Worm (Caenorhabditis elegans) whole organism, early embryonic: ENCODE data around the gene fem-1.

Experiments
- B0310.2 ChIP-seq: sonication (generic microtip); optimal IDR thresholded peaks from 2 replicates; lab custom pipeline; 2016; ENCODE audit warnings: mild to moderate bottlenecking, missing genetic modification characterization, missing compliant biosample characterization
- F13C5.2 ChIP-seq: sonication (generic microtip); optimal IDR thresholded peaks from 2 replicates; lab custom pipeline; 2017; ENCODE audit warnings: mild to moderate bottlenecking, missing genetic modification characterization, inconsistent platforms, missing compliant biosample characterization
- aly-1 ChIP-seq: sonication (generic microtip); optimal IDR thresholded peaks from 2 replicates; lab custom pipeline; 2016; ENCODE audit warnings: missing genetic modification characterization, missing compliant biosample characterization
- ama-1 ChIP-seq: fragments of 150-350 bp; optimal IDR thresholded peaks from 2 replicates; lab custom pipeline; 2014
- ceh-13 ChIP-seq: fragments of 200-800 bp; sonication (Bioruptor generic); optimal IDR thresholded peaks from 2 replicates; lab custom pipeline; 2018; ENCODE audit warnings: mild to moderate bottlenecking, missing genetic modification characterization, missing compliant biosample characterization
- ceh-36 ChIP-seq: sonication (generic microtip); optimal IDR thresholded peaks from 2 replicates; lab custom pipeline; 2016; ENCODE audit warnings: missing genetic modification characterization, inconsistent platforms, missing compliant biosample characterization
- ets-7 ChIP-seq: sonication (generic microtip); optimal IDR thresholded peaks from 2 replicates; lab custom pipeline; 2016; ENCODE audit warnings: missing genotype, missing genetic modification characterization, missing compliant biosample characterization
- flt-1 ChIP-seq: fragments of 200-800 bp; sonication (Bioruptor generic); IDR thresholded peaks from 2 replicates; pipeline ENCODE4 v1.3.6; 2022; ENCODE audit warnings: missing genetic modification characterization, missing compliant biosample characterization
- hmbx-1 ChIP-seq: sonication (generic microtip); optimal IDR thresholded peaks from 2 replicates; lab custom pipeline; 2016; ENCODE audit warnings: mild to moderate bottlenecking, missing genetic modification characterization, missing compliant biosample characterization
- hmg-4 ChIP-seq: fragments of 200-800 bp; sonication (Bioruptor generic); optimal IDR thresholded peaks from 2 replicates; lab custom pipeline; 2018; ENCODE audit warnings: mild to moderate bottlenecking, missing genetic modification characterization, missing compliant biosample characterization
- hnd-1 ChIP-seq: sonication (generic microtip); optimal IDR thresholded peaks from 2 replicates; lab custom pipeline; 2016; ENCODE audit warnings: missing genetic modification characterization, missing compliant biosample characterization
- pes-1 ChIP-seq: fragments of 200-800 bp; sonication (Bioruptor generic); IDR thresholded peaks from 2 replicates; pipeline ENCODE4 v1.3.6; 2022; ENCODE audit warnings: missing genetic modification reagents, missing genetic modification characterization, missing compliant biosample characterization
- scrt-1 ChIP-seq: fragments of 200-800 bp; sonication (Bioruptor generic); IDR thresholded peaks from 2 replicates; pipeline ENCODE4 v1.3.6; 2022; ENCODE audit warnings: missing genetic modification characterization, missing compliant biosample characterization
- sea-1 ChIP-seq: fragments of 200-800 bp; sonication (Bioruptor generic); conservative IDR thresholded peaks from 2 replicates; pipeline ENCODE4 v1.3.6; 2022; ENCODE audit warnings: missing genetic modification characterization, missing compliant biosample characterization
- tbx-11 ChIP-seq: fragments of 200-800 bp; sonication (Bioruptor generic); IDR thresholded peaks from 2 replicates; pipeline ENCODE4 v1.3.6; 2022; ENCODE audit warnings: missing genetic modification characterization, missing compliant biosample characterization
- tbx-37 ChIP-seq: fragments of 200-800 bp; sonication (Bioruptor generic); conservative IDR thresholded peaks from 2 replicates; pipeline ENCODE4 v1.3.6; 2022; ENCODE audit warnings: missing genetic modification reagents, missing genetic modification characterization, missing compliant biosample characterization
- tra-4 ChIP-seq: sonication (generic microtip); optimal IDR thresholded peaks from 2 replicates; lab custom pipeline; 2017; ENCODE audit warnings: missing genetic modification characterization, missing compliant biosample characterization

fem-1 gene

DNA sequence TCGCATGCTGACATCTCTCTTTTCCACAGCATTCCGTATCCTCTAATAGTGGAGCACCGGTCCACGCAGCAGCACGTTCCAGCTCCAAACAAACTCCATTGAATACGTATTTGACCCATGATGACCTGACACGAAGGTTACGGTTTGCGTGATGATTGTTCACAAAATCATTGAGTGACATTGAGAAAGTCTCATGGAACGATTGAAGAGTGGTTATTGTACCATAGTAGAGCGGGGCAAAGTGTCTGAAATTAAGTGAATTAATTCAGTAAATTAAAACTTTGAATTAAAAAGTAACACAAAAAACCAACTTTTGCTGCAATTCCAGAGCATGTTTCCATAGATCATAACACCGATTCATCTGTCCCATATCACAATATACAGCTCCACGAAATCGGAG is 3.2 kb downstream of the fem-1 start:
- TF ChIP-seq hnd-1 (tag; lab: Kevin White, UChicago): no peak
- no peak for TF ChIP-seq sea-1 (GFP tag; lab: Robert Waterston, UW)
- no peak for TF ChIP-seq hmbx-1 (tag; lab: Kevin White, UChicago)

DNA sequence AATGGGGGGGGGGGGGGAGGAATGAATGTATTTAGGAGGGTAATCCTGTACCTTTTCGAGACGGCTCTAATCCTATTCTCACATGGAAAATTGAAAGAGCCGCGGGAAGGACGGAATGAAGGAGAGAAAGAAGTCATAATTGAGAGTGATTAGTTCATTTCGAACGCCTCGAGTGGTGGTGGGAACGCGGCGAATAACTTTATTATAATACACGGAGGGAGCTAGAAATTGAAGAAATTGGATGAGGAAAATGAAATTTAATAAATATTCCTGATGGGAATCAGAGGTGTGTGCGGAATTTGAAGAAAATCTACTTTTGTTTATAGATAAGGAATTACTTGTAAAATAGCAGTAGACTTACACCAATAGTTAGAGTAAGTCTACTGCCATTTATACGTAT is 4.2 kb downstream of the fem-1 start:
- TF ChIP-seq ceh-13 (no peak), tra-4 (tag; lab: Kevin White, UChicago) (no peak), hmg-4 (GFP tag; lab: Kevin White, UChicago) (no peak), pes-1 (GFP tag; lab: Robert Waterston, UW) (no peak), aly-1 (tag; lab: Kevin White, UChicago) (no peak), ceh-36 (tag; lab: Kevin White, UChicago) (no peak), ama-1 (lab: Kevin White, UChicago) (no peak), hnd-1 (tag; lab: Kevin White, UChicago) (no peak), sea-1 (GFP tag; lab: Robert Waterston, UW) (no peak), F13C5.2 (no peak), scrt-1 (no peak), B0310.2 (no peak), flt-1 (GFP tag; lab: Robert Waterston, UW) (no peak), tbx-11 (GFP tag; lab: Robert Waterston, UW) (no peak), hmbx-1 (tag; lab: Kevin White, UChicago) (no peak)

DNA sequence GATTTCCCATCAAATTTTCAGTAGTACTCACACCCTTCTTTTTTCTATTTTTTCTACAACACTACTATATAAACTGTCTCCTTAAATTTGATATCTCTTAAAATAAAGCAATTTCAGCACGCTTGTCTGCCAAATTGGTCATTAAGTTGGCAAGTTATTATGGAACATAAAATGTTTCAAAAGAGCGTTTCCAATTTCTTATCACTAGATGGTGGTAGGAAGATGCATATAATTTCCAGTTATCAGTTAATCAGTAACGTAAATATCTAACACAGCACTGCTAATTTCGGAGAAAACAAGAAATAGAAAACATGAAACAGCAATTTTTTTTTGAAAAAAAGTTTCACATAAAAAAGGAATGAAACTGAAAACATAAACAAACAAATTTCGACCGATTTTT is 6.8 kb downstream of the fem-1 start:
- TF ChIP-seq ama-1 (lab: Kevin White, UChicago) (no peak), ceh-13 (no peak), pes-1 (GFP tag; lab: Robert Waterston, UW) (no peak), ceh-36 (tag; lab: Kevin White, UChicago) (no peak), hnd-1 (tag; lab: Kevin White, UChicago) (no peak)

DNA sequence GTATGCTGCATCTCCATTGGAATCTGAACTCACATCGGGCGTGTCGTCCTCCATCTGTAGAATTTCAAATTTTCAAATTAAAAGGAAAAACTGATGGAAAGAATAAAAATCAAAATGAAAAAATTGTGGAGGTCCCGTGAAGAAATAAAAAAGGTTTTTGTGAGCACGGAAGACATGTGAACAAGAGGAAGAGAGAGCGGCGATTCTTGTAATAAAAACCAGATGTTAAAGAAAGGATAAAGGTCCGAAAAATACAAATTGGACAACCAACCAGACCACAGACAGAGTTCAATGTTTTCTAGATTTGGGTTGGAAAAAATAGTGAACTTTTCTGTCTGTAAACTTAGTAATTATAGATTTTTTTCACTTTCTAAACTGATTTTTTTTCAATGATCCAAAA is 9.5 kb downstream of the fem-1 start, which contains the start of gene unc-5:
unc-5 (minus strand) TSS at position 54 of the 400 bp plus-strand sequence.
- no peak for TF ChIP-seq hmg-4 (GFP tag; lab: Kevin White, UChicago)
- no peak for TF ChIP-seq B0310.2
- no peak for TF ChIP-seq ama-1 (lab: Kevin White, UChicago)

DNA sequence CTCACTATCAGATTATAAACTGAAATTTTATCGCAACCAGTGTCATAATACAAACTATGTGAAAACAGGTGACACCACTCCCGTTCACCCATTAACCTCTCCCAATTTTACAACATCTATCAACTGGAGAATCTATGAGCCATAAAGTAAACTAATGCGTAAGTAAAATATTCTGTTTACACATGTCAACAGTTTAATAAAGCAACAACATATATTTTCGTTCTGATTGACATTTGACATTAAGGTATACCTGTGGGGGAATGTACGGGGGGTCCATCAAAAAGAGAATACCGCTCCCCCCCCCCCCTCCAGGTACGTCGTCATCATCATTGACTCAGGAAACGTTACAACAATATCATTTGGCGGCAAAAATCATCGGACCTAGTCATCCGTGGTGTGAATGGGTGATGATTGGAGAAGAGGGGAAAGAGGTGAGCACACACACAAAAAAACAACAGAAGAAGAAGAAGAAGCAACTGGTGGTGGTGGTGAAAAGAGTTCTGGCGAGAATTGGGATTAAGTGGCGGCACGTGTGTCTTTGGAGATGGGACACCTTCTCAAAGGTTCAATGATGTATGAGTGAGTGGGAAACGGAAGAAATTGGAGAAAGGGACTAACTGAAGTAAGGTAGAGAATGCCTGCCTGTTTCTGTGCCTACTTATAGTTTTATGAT is 10.9 kb downstream of the fem-1 start:
- TF ChIP-seq hnd-1 (tag; lab: Kevin White, UChicago) (no peak), ets-7 (tag; lab: Kevin White, UChicago) (no peak), ceh-36 (tag; lab: Kevin White, UChicago) (no peak), ama-1 (lab: Kevin White, UChicago) (no peak), tbx-37 (GFP tag; lab: Robert Waterston, UW) (no peak), scrt-1 (no peak), pes-1 (GFP tag; lab: Robert Waterston, UW) (no peak), ceh-13 (no peak), hmg-4 (GFP tag; lab: Kevin White, UChicago) (no peak), sea-1 (GFP tag; lab: Robert Waterston, UW) (no peak), tra-4 (tag; lab: Kevin White, UChicago) (no peak)

DNA sequence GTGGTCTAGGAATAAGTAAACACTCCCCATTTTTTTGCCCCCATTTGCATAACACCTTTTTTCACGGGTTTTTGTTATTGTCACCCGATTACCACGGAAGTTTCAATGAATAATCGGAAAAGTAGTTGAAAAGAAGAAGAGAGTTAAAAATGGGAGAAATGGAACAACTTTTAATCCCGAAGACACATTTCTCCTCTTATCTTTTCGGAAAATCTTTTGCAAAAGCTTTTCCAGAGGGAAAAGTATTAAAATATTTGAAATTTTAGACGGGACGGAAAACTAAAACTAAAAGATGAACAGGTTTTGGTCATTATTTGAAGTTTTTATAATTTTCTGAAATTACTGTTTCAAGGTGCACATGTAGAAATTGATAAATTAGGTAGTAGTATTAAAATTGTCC is 18.7 kb downstream of the fem-1 start:
- no peak for TF ChIP-seq scrt-1
- no peak for TF ChIP-seq ets-7 (tag; lab: Kevin White, UChicago)
- no peak for TF ChIP-seq tbx-11 (GFP tag; lab: Robert Waterston, UW)

DNA sequence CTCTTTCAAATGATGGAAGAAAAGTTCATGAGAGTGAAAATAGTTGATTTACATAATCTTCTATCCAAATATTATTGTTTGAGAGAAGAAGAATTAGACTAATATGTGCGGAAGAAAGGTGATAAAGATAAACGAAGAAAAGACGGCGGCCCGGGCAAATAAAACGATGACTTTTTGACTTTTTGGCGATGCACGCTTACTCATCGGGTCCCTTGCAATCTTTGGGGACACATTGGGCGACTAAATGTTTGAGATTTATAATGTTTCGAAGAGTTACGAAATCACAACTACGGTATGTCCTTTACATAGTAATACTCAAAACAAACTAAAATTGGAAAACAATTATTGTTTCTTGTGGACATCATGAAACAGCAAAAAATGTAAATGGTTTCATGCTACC is 23.0 kb downstream of the fem-1 start:
- no peak for TF ChIP-seq F13C5.2
- no peak for TF ChIP-seq ama-1 (lab: Kevin White, UChicago)
- TF ChIP-seq pes-1 (GFP tag; lab: Robert Waterston, UW): no peak
- no peak for TF ChIP-seq hmbx-1 (tag; lab: Kevin White, UChicago)
- TF ChIP-seq ceh-13: no peak
- no peak for TF ChIP-seq B0310.2
- no peak for TF ChIP-seq tra-4 (tag; lab: Kevin White, UChicago)
- no peak for TF ChIP-seq scrt-1
- no peak for TF ChIP-seq ceh-36 (tag; lab: Kevin White, UChicago)
- TF ChIP-seq sea-1 (GFP tag; lab: Robert Waterston, UW): no peak
- no peak for TF ChIP-seq tbx-37 (GFP tag; lab: Robert Waterston, UW)
- no peak for TF ChIP-seq aly-1 (tag; lab: Kevin White, UChicago)

DNA sequence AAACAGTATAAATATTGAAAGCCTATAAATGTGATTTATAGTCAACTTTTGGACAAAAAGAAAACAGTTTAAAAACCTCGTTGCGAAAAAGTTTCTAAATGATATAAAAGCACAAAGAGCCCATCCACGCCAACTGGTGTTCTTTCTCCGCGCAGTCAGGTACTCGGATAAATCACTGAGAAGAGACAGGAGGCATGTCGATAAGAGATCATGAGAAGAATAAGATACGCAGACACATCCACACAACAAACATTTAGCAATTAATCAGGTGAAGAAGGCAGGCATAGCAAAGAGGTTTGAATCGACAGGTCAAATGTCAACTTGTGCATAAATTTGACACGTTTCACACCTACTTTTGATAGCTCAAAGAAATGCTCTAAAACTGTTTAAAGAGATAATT is 30.0 kb downstream of the fem-1 start:
- TF ChIP-seq flt-1 (GFP tag; lab: Robert Waterston, UW) (no peak), hmg-4 (GFP tag; lab: Kevin White, UChicago) (no peak), sea-1 (GFP tag; lab: Robert Waterston, UW) (no peak), ama-1 (lab: Kevin White, UChicago) (no peak), tra-4 (tag; lab: Kevin White, UChicago) (no peak), hmbx-1 (tag; lab: Kevin White, UChicago) (no peak), ets-7 (tag; lab: Kevin White, UChicago) (no peak), ceh-13 (no peak), B0310.2 (no peak), scrt-1 (no peak), F13C5.2 (no peak), tbx-37 (GFP tag; lab: Robert Waterston, UW) (no peak), ceh-36 (tag; lab: Kevin White, UChicago) (no peak), aly-1 (tag; lab: Kevin White, UChicago) (no peak), pes-1 (GFP tag; lab: Robert Waterston, UW) (no peak), tbx-11 (GFP tag; lab: Robert Waterston, UW) (no peak), hnd-1 (tag; lab: Kevin White, UChicago) (no peak)
